Worm (Caenorhabditis elegans): ENCODE measurements around the gene lsy-13.

DNA sequence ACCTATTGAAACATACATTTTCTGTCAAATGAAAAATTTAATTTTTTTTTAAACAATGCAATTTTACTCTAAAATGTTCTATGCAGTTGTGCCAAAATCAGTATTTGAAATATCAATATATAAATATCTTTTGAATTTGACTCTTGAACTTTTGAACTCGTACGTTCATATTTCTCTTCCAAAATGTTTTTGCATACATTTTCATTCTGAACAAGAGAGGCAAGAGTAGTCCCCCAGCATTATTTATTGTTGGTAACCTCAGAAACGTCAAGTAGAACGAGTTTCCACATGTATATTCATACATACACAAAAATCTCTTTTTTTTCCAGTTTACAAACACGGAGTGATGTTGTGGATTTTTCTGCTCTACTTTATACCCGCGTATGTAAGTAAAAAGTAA is 32.3 kb upstream of the lsy-13 start, which contains the start of gene clec-194:
- TF ChIP-seq scrt-1 (GFP tag; IDR thresholded peaks at IDR 0.05) (no peak), tbx-37 (GFP tag; conservative IDR thresholded peaks at IDR 0.05) (no peak), sea-1 (GFP tag; conservative IDR thresholded peaks at IDR 0.05) (no peak), ama-1 (optimal IDR thresholded peaks at IDR 0.05) (no peak), hmbx-1 (tag; optimal IDR thresholded peaks at IDR 0.05) (no peak), hmg-4 (GFP tag; optimal IDR thresholded peaks at IDR 0.05) (no peak), aly-1 (tag; optimal IDR thresholded peaks at IDR 0.05) (no peak)
